Worm (Caenorhabditis elegans) whole organism, L3 larva: Measurements from ENCODE around the gene F09C6.14.

ENCODE experiments used
- ZK546.5 ChIP-seq: sonication (generic microtip); optimal IDR thresholded peaks from 2 replicates; lab custom pipeline; 2017; ENCODE audit warnings: missing biosample characterization, missing genetic modification characterization
- ceh-16 ChIP-seq: sonication (generic microtip); optimal IDR thresholded peaks from 2 replicates; lab custom pipeline; 2017; ENCODE audit warnings: missing biosample characterization, missing genetic modification characterization
- egl-27 ChIP-seq: sonication (generic microtip); optimal IDR thresholded peaks from 4 replicates; lab custom pipeline; 2017; ENCODE audit warnings: missing biosample characterization, missing genetic modification reagents, missing genetic modification characterization
- egl-5 ChIP-seq: fragments of 150-350 bp; optimal IDR thresholded peaks from 2 replicates; lab custom pipeline; 2017; ENCODE audit warnings: missing biosample characterization, missing genetic modification reagents, missing genetic modification characterization, inconsistent platforms
- elt-3 ChIP-seq, 3 experiments: fragments of 150-350 bp in 1 of 3; sonication (generic microtip) in 2 of 3; optimal IDR thresholded peaks; 2 replicates in 2 of 3; 4 replicates in 1 of 3; lab custom pipeline; 2014 to 2017; ENCODE audit warnings: missing biosample characterization in 3 of 3, missing genetic modification characterization in 3 of 3
- eor-1 ChIP-seq, 2 experiments: fragments of 150-350 bp; optimal IDR thresholded peaks; 2 replicates each; lab custom pipeline; 2014 to 2018; ENCODE audit warnings: missing biosample characterization in 2 of 2, missing genetic modification characterization in 2 of 2
- fkh-10 ChIP-seq: sonication (generic microtip); optimal IDR thresholded peaks from 2 replicates; lab custom pipeline; 2017; ENCODE audit warnings: missing biosample characterization, missing genetic modification reagents, missing genetic modification characterization
- fos-1 ChIP-seq: fragments of 150-350 bp; optimal IDR thresholded peaks from 2 replicates; lab custom pipeline; 2014; ENCODE audit warnings: missing biosample characterization, missing genetic modification characterization
- jun-1 ChIP-seq: fragments of 150-350 bp; optimal IDR thresholded peaks from 2 replicates; lab custom pipeline; 2014; ENCODE audit warnings: missing biosample characterization, missing genetic modification reagents, missing genetic modification characterization
- lin-15B ChIP-seq: fragments of 150-350 bp; optimal IDR thresholded peaks from 2 replicates; lab custom pipeline; 2014; ENCODE audit warnings: missing biosample characterization, missing genetic modification characterization
- lin-39 ChIP-seq: fragments of 150-350 bp; optimal IDR thresholded peaks from 2 replicates; lab custom pipeline; 2018; ENCODE audit warnings: missing biosample characterization, missing genetic modification reagents, missing genetic modification characterization
- lsy-12 ChIP-seq: sonication (generic microtip); optimal IDR thresholded peaks from 2 replicates; lab custom pipeline; 2016; ENCODE audit warnings: mild to moderate bottlenecking, missing genetic modification characterization, missing compliant biosample characterization
- nfya-1 ChIP-seq: sonication (generic microtip); optimal IDR thresholded peaks from 2 replicates; lab custom pipeline; 2017; ENCODE audit warnings: missing genetic modification characterization, mild to moderate bottlenecking, missing compliant biosample characterization, antibody characterized with exemption, moderate library complexity; ENCODE audit not compliant: insufficient read depth
- nhr-11 ChIP-seq: fragments of 150-350 bp; optimal IDR thresholded peaks from 2 replicates; lab custom pipeline; 2014; ENCODE audit warnings: missing biosample characterization, missing genetic modification characterization
- nhr-12 ChIP-seq: fragments of 150-350 bp; optimal IDR thresholded peaks from 2 replicates; lab custom pipeline; 2014; ENCODE audit warnings: missing biosample characterization, missing genetic modification characterization
- nhr-237 ChIP-seq: fragments of 150-350 bp; optimal IDR thresholded peaks from 2 replicates; lab custom pipeline; 2014; ENCODE audit warnings: missing biosample characterization, missing genetic modification characterization
- nhr-25 ChIP-seq: sonication (generic microtip); optimal IDR thresholded peaks from 2 replicates; lab custom pipeline; 2017; ENCODE audit warnings: missing biosample characterization, missing genetic modification characterization
- nhr-28 ChIP-seq: fragments of 150-350 bp; optimal IDR thresholded peaks from 2 replicates; lab custom pipeline; 2014; ENCODE audit warnings: missing biosample characterization, missing genetic modification characterization
- nhr-43 ChIP-seq: sonication (generic microtip); optimal IDR thresholded peaks from 2 replicates; lab custom pipeline; 2016; ENCODE audit warnings: mild to moderate bottlenecking, missing genetic modification characterization, missing compliant biosample characterization; ENCODE audit not compliant: poor library complexity, severe bottlenecking
- nhr-67 ChIP-seq: fragments of 150-350 bp; optimal IDR thresholded peaks from 2 replicates; lab custom pipeline; 2014; ENCODE audit warnings: missing biosample characterization, missing genetic modification characterization
- nhr-77 ChIP-seq: fragments of 150-350 bp; optimal IDR thresholded peaks from 2 replicates; lab custom pipeline; 2014; ENCODE audit warnings: missing biosample characterization, missing genetic modification characterization
- skn-1 ChIP-seq: fragments of 150-350 bp; optimal IDR thresholded peaks from 2 replicates; lab custom pipeline; 2014; ENCODE audit warnings: missing biosample characterization, missing genetic modification characterization
- snpc-4 ChIP-seq: fragments of 150-350 bp; optimal IDR thresholded peaks from 2 replicates; lab custom pipeline; 2014; ENCODE audit warnings: missing biosample characterization, missing genetic modification characterization
- tbx-2 ChIP-seq: sonication (generic microtip); optimal IDR thresholded peaks from 2 replicates; lab custom pipeline; 2016; ENCODE audit warnings: mild to moderate bottlenecking, missing genetic modification characterization, missing compliant biosample characterization
- unc-39 ChIP-seq: sonication (generic microtip); optimal IDR thresholded peaks from 4 replicates; lab custom pipeline; 2017; ENCODE audit warnings: missing biosample characterization, missing genetic modification characterization
- unc-62 ChIP-seq: fragments of 150-350 bp; sonication (generic microtip); optimal IDR thresholded peaks from 4 replicates; lab custom pipeline; 2014; ENCODE audit warnings: missing biosample characterization, missing genetic modification reagents, missing genetic modification characterization
- zag-1 ChIP-seq: fragments of 150-350 bp; optimal IDR thresholded peaks from 2 replicates; lab custom pipeline; 2014; ENCODE audit warnings: missing biosample characterization, missing genetic modification characterization
- ztf-11 ChIP-seq: fragments of 150-350 bp; optimal IDR thresholded peaks from 2 replicates; lab custom pipeline; 2014; ENCODE audit warnings: missing biosample characterization, missing genetic modification characterization

The F09C6.14 gene

DNA sequence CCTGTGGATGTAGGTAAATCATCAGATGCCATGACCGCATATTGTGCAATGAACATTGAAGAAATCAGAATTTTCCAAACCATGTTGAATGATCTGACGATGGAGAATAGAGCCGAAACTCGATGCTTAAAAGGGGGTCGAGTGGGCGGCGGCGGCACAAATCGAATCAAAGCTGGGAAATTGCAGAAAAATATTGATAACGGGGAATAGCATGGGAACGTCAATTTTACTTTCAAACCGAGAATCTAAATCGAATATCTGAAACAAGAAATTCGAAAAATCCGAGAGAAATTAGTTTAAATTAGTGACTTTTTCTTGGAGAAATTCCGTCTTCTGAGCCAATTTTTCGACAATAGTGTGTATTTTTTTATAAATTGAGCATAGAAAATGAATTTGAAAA lies 35.3 kb downstream of the F09C6.14 start, which contains the start of gene F09C6.10:
Gene F09C6.10 (minus strand): TSS at position 101 of the 400 bp plus-strand sequence.
- TF ChIP-seq eor-1 (tag; optimal IDR thresholded peaks at IDR 0.05; lab: Kevin White, UChicago), result no peak
- TF ChIP-seq nfya-1 (tag; lab: Kevin White, UChicago), result no peak
- TF ChIP-seq nhr-28 (tag; lab: Kevin White, UChicago), result no peak
- no peak for TF ChIP-seq lin-39 (tag; lab: Kevin White, UChicago)
- TF ChIP-seq nhr-12 (tag; lab: Kevin White, UChicago), result no peak
- no peak for TF ChIP-seq fos-1 (tag; lab: Kevin White, UChicago)
- TF ChIP-seq skn-1, result no peak
- no peak for TF ChIP-seq tbx-2 (tag; lab: Kevin White, UChicago)
- TF ChIP-seq jun-1 (tag; lab: Kevin White, UChicago), result no peak
- TF ChIP-seq snpc-4 (tag; lab: Kevin White, UChicago), result no peak

DNA sequence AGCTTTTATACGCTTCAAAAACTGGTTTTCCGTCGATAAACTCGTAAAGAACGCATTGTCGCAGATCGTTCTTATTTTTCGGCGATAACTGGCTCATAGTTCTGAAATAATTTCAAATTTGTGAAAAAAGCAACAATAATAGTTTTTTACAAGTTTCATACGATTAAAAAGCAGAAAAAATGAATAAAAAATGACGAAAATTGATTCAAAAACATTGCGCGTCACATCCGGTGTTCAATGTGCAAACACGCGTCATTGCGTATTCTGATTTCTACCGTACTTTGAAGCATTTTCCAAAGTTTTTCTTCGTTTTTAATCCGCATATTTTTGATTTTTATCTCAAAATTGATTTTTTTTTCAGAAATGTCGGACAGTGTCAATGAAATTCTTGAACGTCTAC lies 37.6 kb downstream of the F09C6.14 start, which contains the start of the genes fbxa-206 and Y102A5C.2:
Gene fbxa-206 (minus strand): TSS at position 101 of the 400 bp plus-strand sequence.
Gene Y102A5C.2 (plus strand): TSS at position 354 of the 400 bp plus-strand sequence.
- TF ChIP-seq ceh-16 (no peak), lsy-12 (no peak), snpc-4 (tag; lab: Kevin White, UChicago) (no peak), ZK546.5 (tag; lab: Kevin White, UChicago) (no peak), lin-15B (tag; lab: Kevin White, UChicago) (no peak), lin-39 (tag; lab: Kevin White, UChicago) (no peak), egl-5 (tag; lab: Kevin White, UChicago) (no peak), jun-1 (tag; lab: Kevin White, UChicago) (no peak), egl-27 (tag; lab: Kevin White, UChicago) (no peak), nhr-43 (tag; lab: Kevin White, UChicago) (no peak)

DNA sequence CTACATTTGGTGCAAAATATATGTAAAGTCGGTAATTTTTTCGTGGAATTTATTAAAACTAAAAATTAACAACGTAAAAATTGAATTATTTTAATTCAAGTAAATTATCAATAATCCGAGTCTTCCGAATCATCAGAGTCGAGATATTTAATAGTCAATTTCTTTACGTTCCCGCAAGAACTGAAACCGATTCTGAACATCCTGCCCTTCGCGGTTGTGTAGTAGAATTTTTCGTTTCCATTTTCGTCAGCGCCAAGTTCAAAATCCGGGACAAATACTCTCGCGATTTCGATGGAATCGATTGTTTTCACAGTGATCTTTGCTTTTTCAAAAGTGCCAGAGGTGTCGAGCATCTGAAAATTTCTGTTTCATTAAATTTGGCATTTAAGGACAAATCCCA lies 38.9 kb downstream of the F09C6.14 start:
- TF ChIP-seq nhr-77 (tag; lab: Kevin White, UChicago), result no peak
- TF ChIP-seq nhr-237, result no peak
- TF ChIP-seq nhr-25 (tag; lab: Kevin White, UChicago), result no peak
- TF ChIP-seq nfya-1 (tag; lab: Kevin White, UChicago), result no peak
- no peak for TF ChIP-seq egl-5 (tag; lab: Kevin White, UChicago)
- TF ChIP-seq nhr-28 (tag; lab: Kevin White, UChicago), result no peak
- TF ChIP-seq ceh-16, result no peak
- no peak for TF ChIP-seq lin-39 (tag; lab: Kevin White, UChicago)
- TF ChIP-seq, all 47 proteins: peak for 0

- no peak for TF ChIP-seq unc-62
- no peak for TF ChIP-seq nfya-1 (tag; lab: Kevin White, UChicago)
- no peak for TF ChIP-seq unc-39
- no peak for TF ChIP-seq nhr-67 (tag; lab: Kevin White, UChicago)
- TF ChIP-seq nhr-11, result no peak
- TF ChIP-seq nhr-237, result no peak
- no peak for TF ChIP-seq ztf-11 (tag; lab: Kevin White, UChicago)
- TF ChIP-seq, all 47 proteins: peak for 0
These were observed 41.2 kb downstream of the F09C6.14 start, which contains the start of gene Y102A5C.4 for ce11 chrV:16921952-16922351. TSS of gene Y102A5C.4 (plus strand) at chrV:16922252.

- TF ChIP-seq egl-27 (tag; lab: Kevin White, UChicago) (no peak), nhr-237 (no peak), zag-1 (tag; lab: Kevin White, UChicago) (no peak), elt-3 (tag; optimal IDR thresholded peaks at IDR 0.05; lab: Kevin White, UChicago) (no peak), nhr-12 (tag; lab: Kevin White, UChicago) (no peak), ceh-16 (no peak), fkh-10 (GFP tag; lab: Kevin White, UChicago) (no peak), ztf-11 (tag; lab: Kevin White, UChicago) (no peak), nhr-25 (tag; lab: Kevin White, UChicago) (no peak), egl-5 (tag; lab: Kevin White, UChicago) (no peak), skn-1 (no peak)
These were observed 46.6 kb downstream of the F09C6.14 start, which contains the start of gene Y102A5C.36 for ce11 chrV:16927345-16927744. TSS of gene Y102A5C.36 (minus strand) at chrV:16927445.
